Fruit fly (Drosophila melanogaster) whole organism, embryonic: ENCODE measurements around the gene trx.

Experiments
- CG14014 ChIP-seq: fragments of 200-800 bp; sonication (Bioruptor generic); IDR thresholded peaks from 2 replicates; pipeline ENCODE4 v1.3.6; 2022; ENCODE audit warnings: missing biosample characterization, missing genetic modification characterization
- CG17829 ChIP-seq: fragments of 200-800 bp; optimal IDR thresholded peaks from 2 replicates; lab custom pipeline; 2019; ENCODE audit warnings: missing biosample characterization, mild to moderate bottlenecking, missing genetic modification characterization, moderate library complexity
- Oaz ChIP-seq: fragments of 200-800 bp; sonication (Bioruptor generic); IDR thresholded peaks from 2 replicates; pipeline ENCODE4 v1.3.6; 2022; ENCODE audit warnings: missing biosample characterization, missing genetic modification characterization

DNA sequence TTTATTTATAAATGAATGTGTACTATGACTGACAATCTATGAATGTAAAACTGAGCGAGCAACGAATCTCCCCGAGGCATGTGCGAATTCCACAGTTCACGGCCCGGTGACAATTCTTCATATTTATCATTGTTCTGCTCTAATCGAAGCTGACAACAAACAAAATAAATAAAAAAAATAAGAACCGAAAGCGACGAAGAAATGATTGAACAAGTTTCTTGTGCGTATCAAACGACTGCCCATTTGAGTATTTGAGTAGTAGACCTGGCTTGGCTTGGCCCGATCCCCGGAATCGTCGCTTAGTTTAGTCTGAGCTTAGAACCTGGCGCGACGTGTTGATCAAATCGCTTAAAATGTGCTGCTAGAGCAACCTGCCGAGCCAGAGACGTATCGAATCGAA, 23.4 kb upstream of the trx start, which contains the start of gene CG31321:
- TF ChIP-seq Oaz (GFP tag; lab: Robert Waterston, UW), result no peak
- TF ChIP-seq CG17829 (tag; lab: Kevin White, UChicago), result no peak
- no peak for TF ChIP-seq CG14014 (GFP tag; lab: Robert Waterston, UW)
